Worm (Caenorhabditis elegans): ENCODE measurements around the gene metl-1.

metl-1 gene

ce11 chrII:11518184-11518583 lies 44.8 kb upstream of the metl-1 start, which contains the start of gene B0334.10:
Gene B0334.10, plus strand, starts transcription at chrII:11518484.
- TF ChIP-seq nhr-19 (GFP tag; conservative IDR thresholded peaks at IDR 0.05) (no peak), elt-2 (tag; optimal IDR thresholded peaks at IDR 0.05) (no peak), unc-130 (tag; optimal IDR thresholded peaks at IDR 0.05) (no peak), dpl-1 (GFP tag; optimal IDR thresholded peaks at IDR 0.05) (no peak), nhr-11 (tag; optimal IDR thresholded peaks at IDR 0.05) (no peak), nhr-76 (tag; optimal IDR thresholded peaks at IDR 0.05) (no peak), aha-1 (tag; optimal IDR thresholded peaks at IDR 0.05) (no peak), pag-3 (tag; optimal IDR thresholded peaks at IDR 0.05; ENCODE audit: borderline replicate concordance, insufficient read depth) (no peak), lin-39 (tag; optimal IDR thresholded peaks at IDR 0.05) (no peak), lin-15B (tag; optimal IDR thresholded peaks at IDR 0.05) (no peak), nhr-20 (tag; optimal IDR thresholded peaks at IDR 0.05) (no peak)

- TF ChIP-seq lin-14 (GFP tag; optimal IDR thresholded peaks at IDR 0.05), result no peak
- no peak for TF ChIP-seq nhr-76 (tag; optimal IDR thresholded peaks at IDR 0.05)
- no peak for TF ChIP-seq jun-1 (tag; optimal IDR thresholded peaks at IDR 0.05)
- no peak for TF ChIP-seq mab-9 (GFP tag; IDR thresholded peaks at IDR 0.05)
- no peak for TF ChIP-seq sup-37 (GFP tag; optimal IDR thresholded peaks at IDR 0.05)
- TF ChIP-seq lin-35 (GFP tag; optimal IDR thresholded peaks at IDR 0.05), result no peak
- no peak for TF ChIP-seq unc-86 (tag; optimal IDR thresholded peaks at IDR 0.05)
Measured at ce11 chrII:11514775-11515174, 41.4 kb upstream of the metl-1 start, which contains the start of gene srh-44. Gene srh-44, plus strand, starts transcription at chrII:11515075.

- no peak for TF ChIP-seq nhr-84 (tag; optimal IDR thresholded peaks at IDR 0.05)
- TF ChIP-seq hlh-17 (GFP tag; optimal IDR thresholded peaks at IDR 0.05; ENCODE audit: borderline replicate concordance), result no peak
- TF ChIP-seq efl-1 (optimal IDR thresholded peaks at IDR 0.05), result no peak
- peak in 1 of 2 experiments; percentile 56 for TF ChIP-seq efl-1 (GFP tag; optimal IDR thresholded peaks at IDR 0.05 in 1 of 2)
- no peak for TF ChIP-seq unc-130 (tag; optimal IDR thresholded peaks at IDR 0.05)
- TF ChIP-seq nhr-237 (tag; optimal IDR thresholded peaks at IDR 0.05), result no peak
Measured at ce11 chrII:11512921-11513320, 39.5 kb upstream of the metl-1 start.

ce11 chrII:11510373-11510772 lies 37.0 kb upstream of the metl-1 start, which contains the start of gene npr-41:
Gene npr-41, plus strand, starts transcription at chrII:11510673.
- no peak for TF ChIP-seq Y116A8C.19 (tag; optimal IDR thresholded peaks at IDR 0.05; ENCODE audit: borderline replicate concordance)
- TF ChIP-seq nhr-20 (tag; optimal IDR thresholded peaks at IDR 0.05), result no peak
- peak; percentile 19 for TF ChIP-seq nhr-85 (tag)

ce11 chrII:11503761-11504160 lies 30.4 kb upstream of the metl-1 start:
- TF ChIP-seq ama-1 (optimal IDR thresholded peaks at IDR 0.05) (no peak), mdl-1 (tag; optimal IDR thresholded peaks at IDR 0.05) (no peak), snpc-4 (tag; optimal IDR thresholded peaks at IDR 0.05) (no peak), ceh-63 (GFP tag; optimal IDR thresholded peaks at IDR 0.05) (no peak), nhr-85 (tag) (no peak), nhr-19 (GFP tag; conservative IDR thresholded peaks at IDR 0.05) (no peak), ces-1 (GFP tag; optimal IDR thresholded peaks at IDR 0.05) (no peak), efl-3 (GFP tag; optimal IDR thresholded peaks at IDR 0.05) (no peak), ztf-4 (tag; optimal IDR thresholded peaks at IDR 0.05) (no peak), zip-4 (GFP tag; optimal IDR thresholded peaks at IDR 0.05) (no peak), unc-98 (GFP tag; IDR thresholded peaks at IDR 0.05) (no peak)

ce11 chrII:11501956-11502355 lies 28.6 kb upstream of the metl-1 start:
- peak; percentile 7 for TF ChIP-seq nhr-20 (tag; optimal IDR thresholded peaks at IDR 0.05)
- TF ChIP-seq unc-86 (tag; optimal IDR thresholded peaks at IDR 0.05), result no peak
- no peak for TF ChIP-seq pqm-1 (tag; optimal IDR thresholded peaks at IDR 0.05)
- peak; percentile 28 to 96 (median 84) for TF ChIP-seq elt-3 (tag; optimal IDR thresholded peaks at IDR 0.05)
- peak; percentile 100 for TF ChIP-seq blmp-1 (tag; optimal IDR thresholded peaks at IDR 0.05)
- TF ChIP-seq nhr-237 (tag; optimal IDR thresholded peaks at IDR 0.05), result no peak
- no peak for TF ChIP-seq mab-9 (GFP tag; IDR thresholded peaks at IDR 0.05)
- no peak for TF ChIP-seq nhr-19 (GFP tag; conservative IDR thresholded peaks at IDR 0.05)
- no peak for TF ChIP-seq lin-13 (GFP tag; optimal IDR thresholded peaks at IDR 0.05)
- TF ChIP-seq fkh-8 (tag; optimal IDR thresholded peaks at IDR 0.05), result no peak
- no peak for TF ChIP-seq ztf-4 (tag; optimal IDR thresholded peaks at IDR 0.05)

All from whole organism, L1 larva.